Fruit fly (Drosophila melanogaster): ENCODE data around the gene Cbp20.

The Cbp20 gene

DNA sequence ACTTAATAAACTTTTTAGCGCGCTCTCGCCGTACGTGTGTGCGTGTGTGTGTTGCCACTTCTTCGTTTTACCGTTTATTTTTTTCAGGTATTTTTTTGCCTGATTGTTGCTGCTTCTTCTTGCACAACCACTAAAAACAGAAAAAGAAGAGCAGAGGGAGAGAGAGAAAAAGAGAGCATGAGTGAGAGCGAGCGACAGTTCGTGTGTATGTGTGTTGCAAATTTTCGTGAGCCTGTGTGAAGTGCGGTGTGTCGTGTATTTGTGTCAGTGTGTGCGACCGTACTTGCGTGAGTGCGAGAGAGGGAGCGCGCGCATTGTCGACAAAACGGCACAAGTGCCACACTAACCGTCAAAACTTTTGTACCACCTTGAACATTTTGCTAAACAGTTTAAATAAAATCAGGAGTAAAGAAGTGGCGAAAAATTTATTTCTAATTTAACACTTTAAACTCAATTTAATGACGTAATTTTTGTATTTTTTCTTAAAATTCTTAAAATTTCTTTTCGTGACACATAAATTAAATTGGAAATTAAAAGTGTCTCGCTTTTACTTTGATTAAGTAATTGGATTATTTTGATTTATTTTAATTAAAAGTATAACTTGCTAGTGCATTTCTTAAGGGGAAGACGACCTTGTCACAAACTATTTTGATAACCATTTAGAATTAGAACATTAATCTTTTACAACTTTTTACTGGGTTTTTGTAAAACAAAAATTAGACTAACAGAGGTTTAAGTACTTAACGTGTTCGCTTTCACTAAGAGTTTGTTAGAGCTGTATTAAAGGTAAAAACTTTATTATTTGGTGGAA, 32.7 kb downstream of the Cbp20 start:
- TF ChIP-seq CG8478 (optimal IDR thresholded peaks at IDR 0.05), result no peak

DNA sequence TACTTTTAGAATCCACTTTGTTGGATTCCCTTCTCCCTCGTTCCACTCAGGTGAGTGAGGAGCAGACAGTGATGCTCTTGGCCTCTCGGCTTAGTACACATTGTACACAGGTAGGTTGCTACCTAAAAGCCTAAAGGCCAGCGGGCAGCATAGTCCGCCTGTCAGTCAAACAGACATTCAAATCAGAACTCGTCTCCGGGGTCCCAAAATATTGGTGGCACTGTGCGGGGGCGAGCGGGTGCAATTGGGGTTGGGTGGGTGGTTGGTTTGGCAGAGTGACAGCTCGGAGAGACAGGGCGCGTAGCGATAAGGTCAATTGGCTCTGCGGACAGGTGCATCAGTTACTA, 33.3 kb downstream of the Cbp20 start:
- TF ChIP-seq CTCF (optimal IDR thresholded peaks at IDR 0.05), result no peak
- no peak for TF ChIP-seq CG8478 (optimal IDR thresholded peaks at IDR 0.05)

DNA sequence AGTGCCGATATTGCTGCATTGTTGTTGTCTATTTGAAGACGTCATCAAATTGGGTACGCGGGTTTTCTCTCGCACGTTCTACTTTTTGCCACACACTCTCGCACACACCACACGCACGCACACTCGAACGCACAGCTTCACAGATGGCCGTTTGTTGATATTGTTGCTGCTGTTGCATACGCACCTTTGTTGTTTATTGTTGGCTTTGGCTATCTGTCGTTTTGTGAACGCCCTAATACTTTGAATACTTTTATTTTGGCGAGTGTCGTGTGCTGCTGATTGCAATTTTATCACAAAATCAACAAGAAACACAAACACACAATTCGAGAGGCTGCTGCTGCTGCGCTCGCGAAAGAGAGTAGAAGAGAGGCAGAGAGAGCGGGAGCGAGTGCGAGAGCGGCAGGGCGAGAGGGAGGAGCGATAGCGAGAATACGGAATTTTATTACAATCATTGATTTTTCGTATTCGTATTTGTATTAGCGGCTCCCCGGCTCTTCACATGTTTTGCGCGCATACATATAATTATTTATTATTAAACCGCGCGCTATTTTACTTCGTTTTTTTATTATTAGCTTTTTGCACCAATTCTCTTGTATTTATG, 34.2 kb downstream of the Cbp20 start:
- TF ChIP-seq CTCF (optimal IDR thresholded peaks at IDR 0.05) (no peak), CG8478 (optimal IDR thresholded peaks at IDR 0.05) (no peak)

DNA sequence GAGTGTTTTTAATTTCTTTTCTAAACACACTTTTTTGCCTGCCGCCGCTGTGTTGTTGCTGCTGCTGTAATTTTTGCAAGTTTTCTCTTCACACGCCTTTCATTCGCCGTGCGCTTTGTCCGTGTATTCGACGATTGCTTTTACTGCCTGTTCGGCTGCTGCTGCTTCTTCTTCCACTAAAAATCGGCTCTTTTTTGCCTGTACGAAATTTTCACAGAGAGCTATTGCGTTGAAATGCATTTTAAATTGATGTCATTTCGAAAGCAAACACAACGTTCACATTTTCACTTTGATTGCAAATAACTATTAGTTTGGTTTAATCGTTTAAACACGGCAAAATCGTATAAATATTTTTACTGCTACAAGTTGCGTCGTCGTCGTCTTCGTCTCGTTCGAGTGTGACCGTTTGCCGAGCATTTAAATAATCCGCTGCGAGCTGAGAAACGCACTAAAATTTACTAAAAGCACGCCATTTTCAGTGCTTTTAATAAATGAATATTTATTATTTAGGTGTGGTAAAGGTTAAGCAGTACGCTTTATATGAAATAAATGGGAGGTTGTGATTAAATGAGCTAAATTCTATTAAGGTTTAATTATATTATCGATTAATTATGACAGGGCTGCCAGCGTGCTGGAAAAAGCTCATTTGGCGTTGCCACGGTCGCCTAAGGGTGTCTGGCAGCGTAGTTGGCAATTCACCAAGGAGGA, 34.9 kb downstream of the Cbp20 start, which contains the start of the genes Ssdp and CG7985:
TSS of gene Ssdp (minus strand) at position 419 of the 708 bp plus-strand sequence.
TSS of gene CG7985 (plus strand) at position 681 of the 708 bp plus-strand sequence.
- TF ChIP-seq CG8478 (optimal IDR thresholded peaks at IDR 0.05) (no peak), CTCF (optimal IDR thresholded peaks at IDR 0.05) (no peak)

DNA sequence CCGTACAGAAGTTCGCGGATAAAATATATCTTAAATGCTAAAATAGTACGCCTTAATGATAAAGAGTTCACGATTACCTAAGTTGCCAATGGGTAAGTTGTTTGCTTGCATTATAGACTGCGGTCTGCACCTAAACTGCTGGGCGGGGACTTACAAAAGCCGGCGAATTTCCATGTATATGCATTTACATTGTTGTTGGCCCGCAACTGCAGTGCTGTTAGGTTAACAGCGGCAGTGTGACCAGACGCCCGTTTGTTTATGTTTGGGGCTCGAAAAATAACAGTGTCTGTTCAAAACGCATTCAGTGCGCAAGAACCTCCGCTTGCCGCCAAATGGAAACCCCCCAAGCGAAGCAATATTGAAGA, 35.4 kb downstream of the Cbp20 start:
- no peak for TF ChIP-seq CTCF (optimal IDR thresholded peaks at IDR 0.05)
- TF ChIP-seq CG8478 (optimal IDR thresholded peaks at IDR 0.05), result no peak

DNA sequence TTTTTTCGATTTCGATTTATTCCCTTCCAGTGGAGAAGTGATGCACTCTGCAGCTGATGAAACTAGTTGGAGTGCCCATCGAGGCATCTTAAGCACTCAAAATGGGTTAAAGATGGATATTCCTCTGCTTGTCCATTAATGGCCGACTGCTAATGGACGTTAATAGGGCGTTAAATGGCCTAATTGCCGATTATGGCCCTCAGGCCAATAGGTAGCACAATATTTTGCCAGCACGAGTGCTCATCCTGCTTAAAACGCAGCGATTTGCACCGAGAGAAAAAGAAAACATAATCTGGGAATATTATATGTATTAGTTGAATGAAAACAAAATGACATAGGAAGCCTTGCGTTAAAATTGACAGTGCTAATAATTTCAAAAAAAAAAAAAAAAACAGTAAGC, 44.0 kb downstream of the Cbp20 start, which contains the start of gene CG44158:
TSS of gene CG44158 (plus strand) at position 301 of the 400 bp plus-strand sequence.
- TF ChIP-seq CG8478 (optimal IDR thresholded peaks at IDR 0.05), result no peak
- no peak for TF ChIP-seq CTCF (optimal IDR thresholded peaks at IDR 0.05)

Measured in S2 (cell line).